Worm (Caenorhabditis elegans) whole organism, early embryonic: ENCODE results near the gene F55A11.11.

ENCODE experiments used
- B0310.2 ChIP-seq: sonication (generic microtip); optimal IDR thresholded peaks from 2 replicates; lab custom pipeline; 2016; ENCODE audit warnings: mild to moderate bottlenecking, missing genetic modification characterization, missing compliant biosample characterization
- F13C5.2 ChIP-seq: sonication (generic microtip); optimal IDR thresholded peaks from 2 replicates; lab custom pipeline; 2017; ENCODE audit warnings: mild to moderate bottlenecking, missing genetic modification characterization, inconsistent platforms, missing compliant biosample characterization
- aly-1 ChIP-seq: sonication (generic microtip); optimal IDR thresholded peaks from 2 replicates; lab custom pipeline; 2016; ENCODE audit warnings: missing genetic modification characterization, missing compliant biosample characterization
- ama-1 ChIP-seq: fragments of 150-350 bp; optimal IDR thresholded peaks from 2 replicates; lab custom pipeline; 2014
- ceh-13 ChIP-seq: fragments of 200-800 bp; sonication (Bioruptor generic); optimal IDR thresholded peaks from 2 replicates; lab custom pipeline; 2018; ENCODE audit warnings: mild to moderate bottlenecking, missing genetic modification characterization, missing compliant biosample characterization
- ceh-36 ChIP-seq: sonication (generic microtip); optimal IDR thresholded peaks from 2 replicates; lab custom pipeline; 2016; ENCODE audit warnings: missing genetic modification characterization, inconsistent platforms, missing compliant biosample characterization
- ets-7 ChIP-seq: sonication (generic microtip); optimal IDR thresholded peaks from 2 replicates; lab custom pipeline; 2016; ENCODE audit warnings: missing genotype, missing genetic modification characterization, missing compliant biosample characterization
- flt-1 ChIP-seq: fragments of 200-800 bp; sonication (Bioruptor generic); IDR thresholded peaks from 2 replicates; pipeline ENCODE4 v1.3.6; 2022; ENCODE audit warnings: missing genetic modification characterization, missing compliant biosample characterization
- hmbx-1 ChIP-seq: sonication (generic microtip); optimal IDR thresholded peaks from 2 replicates; lab custom pipeline; 2016; ENCODE audit warnings: mild to moderate bottlenecking, missing genetic modification characterization, missing compliant biosample characterization
- hmg-4 ChIP-seq: fragments of 200-800 bp; sonication (Bioruptor generic); optimal IDR thresholded peaks from 2 replicates; lab custom pipeline; 2018; ENCODE audit warnings: mild to moderate bottlenecking, missing genetic modification characterization, missing compliant biosample characterization
- hnd-1 ChIP-seq: sonication (generic microtip); optimal IDR thresholded peaks from 2 replicates; lab custom pipeline; 2016; ENCODE audit warnings: missing genetic modification characterization, missing compliant biosample characterization
- pes-1 ChIP-seq: fragments of 200-800 bp; sonication (Bioruptor generic); IDR thresholded peaks from 2 replicates; pipeline ENCODE4 v1.3.6; 2022; ENCODE audit warnings: missing genetic modification reagents, missing genetic modification characterization, missing compliant biosample characterization
- scrt-1 ChIP-seq: fragments of 200-800 bp; sonication (Bioruptor generic); IDR thresholded peaks from 2 replicates; pipeline ENCODE4 v1.3.6; 2022; ENCODE audit warnings: missing genetic modification characterization, missing compliant biosample characterization
- sea-1 ChIP-seq: fragments of 200-800 bp; sonication (Bioruptor generic); conservative IDR thresholded peaks from 2 replicates; pipeline ENCODE4 v1.3.6; 2022; ENCODE audit warnings: missing genetic modification characterization, missing compliant biosample characterization
- tbx-11 ChIP-seq: fragments of 200-800 bp; sonication (Bioruptor generic); IDR thresholded peaks from 2 replicates; pipeline ENCODE4 v1.3.6; 2022; ENCODE audit warnings: missing genetic modification characterization, missing compliant biosample characterization
- tbx-37 ChIP-seq: fragments of 200-800 bp; sonication (Bioruptor generic); conservative IDR thresholded peaks from 2 replicates; pipeline ENCODE4 v1.3.6; 2022; ENCODE audit warnings: missing genetic modification reagents, missing genetic modification characterization, missing compliant biosample characterization
- tra-4 ChIP-seq: sonication (generic microtip); optimal IDR thresholded peaks from 2 replicates; lab custom pipeline; 2017; ENCODE audit warnings: missing genetic modification characterization, missing compliant biosample characterization

F55A11.11 gene

ce11 chrV:11825662-11826061 is 42.7 kb downstream of the F55A11.11 start, which contains the start of gene D2023.4:
D2023.4 (minus strand) TSS chrV:11825762.
- TF ChIP-seq scrt-1 (no peak), hmbx-1 (no peak), pes-1 (no peak), hnd-1 (tag; lab: Kevin White, UChicago) (no peak), aly-1 (tag; lab: Kevin White, UChicago) (no peak), tra-4 (tag; lab: Kevin White, UChicago) (no peak), hmg-4 (no peak), B0310.2 (tag; lab: Kevin White, UChicago) (no peak), flt-1 (GFP tag; lab: Robert Waterston, UW) (no peak), sea-1 (no peak), tbx-11 (GFP tag; lab: Robert Waterston, UW) (no peak), ceh-36 (tag; lab: Kevin White, UChicago) (no peak)

- no peak for TF ChIP-seq hmg-4
- no peak for TF ChIP-seq ets-7 (tag; lab: Kevin White, UChicago)
- TF ChIP-seq ceh-13 (GFP tag; lab: Kevin White, UChicago), result no peak
- TF ChIP-seq F13C5.2 (tag; lab: Kevin White, UChicago), result no peak
- TF ChIP-seq B0310.2 (tag; lab: Kevin White, UChicago), result no peak
- no peak for TF ChIP-seq tbx-11 (GFP tag; lab: Robert Waterston, UW)
- TF ChIP-seq hnd-1 (tag; lab: Kevin White, UChicago), result no peak
- TF ChIP-seq tbx-37 (GFP tag; lab: Robert Waterston, UW), result no peak
Measured at ce11 chrV:11826967-11827366, 44.0 kb downstream of the F55A11.11 start, which contains the start of the genes mpst-1 and D2023.6. mpst-1 (minus strand) TSS chrV:11827067. D2023.6 (plus strand) TSS chrV:11827354.

ce11 chrV:11829282-11829681 is 46.3 kb downstream of the F55A11.11 start, which contains the start of gene col-158:
col-158 (plus strand) TSS chrV:11829582.
- TF ChIP-seq tbx-11 (GFP tag; lab: Robert Waterston, UW) (no peak), aly-1 (tag; lab: Kevin White, UChicago) (no peak), ets-7 (tag; lab: Kevin White, UChicago) (no peak), scrt-1 (no peak), ceh-36 (tag; lab: Kevin White, UChicago) (no peak), tbx-37 (GFP tag; lab: Robert Waterston, UW) (no peak), tra-4 (tag; lab: Kevin White, UChicago) (no peak), pes-1 (no peak), ceh-13 (GFP tag; lab: Kevin White, UChicago) (no peak), hmg-4 (no peak), flt-1 (GFP tag; lab: Robert Waterston, UW) (no peak), ama-1 (lab: Kevin White, UChicago) (no peak), F13C5.2 (tag; lab: Kevin White, UChicago) (no peak), sea-1 (no peak), hmbx-1 (no peak), B0310.2 (tag; lab: Kevin White, UChicago) (no peak), hnd-1 (tag; lab: Kevin White, UChicago) (no peak)

ce11 chrV:11833319-11833718 is 50.4 kb downstream of the F55A11.11 start, which contains the start of gene pho-8:
pho-8 (plus strand) TSS chrV:11833619.
- TF ChIP-seq tbx-37 (GFP tag; lab: Robert Waterston, UW), result no peak
- no peak for TF ChIP-seq pes-1
- no peak for TF ChIP-seq sea-1
- TF ChIP-seq hmg-4, result no peak
- no peak for TF ChIP-seq tbx-11 (GFP tag; lab: Robert Waterston, UW)
- no peak for TF ChIP-seq hmbx-1
- TF ChIP-seq flt-1 (GFP tag; lab: Robert Waterston, UW), result no peak
- TF ChIP-seq scrt-1, result no peak
- no peak for TF ChIP-seq B0310.2 (tag; lab: Kevin White, UChicago)
- no peak for TF ChIP-seq hnd-1 (tag; lab: Kevin White, UChicago)
- TF ChIP-seq ceh-36 (tag; lab: Kevin White, UChicago), result no peak
